Worm (Caenorhabditis elegans) whole organism, L2 larva: ENCODE measurements around the gene sod-5.

ENCODE experiments used
- R02D3.7 ChIP-seq: fragments of 150-350 bp; optimal IDR thresholded peaks from 2 replicates; lab custom pipeline; 2014; ENCODE audit warnings: missing biosample characterization, missing genetic modification characterization
- Y55F3AM.14 ChIP-seq: fragments of 200-800 bp; sonication (Bioruptor generic); optimal IDR thresholded peaks from 2 replicates; lab custom pipeline; 2018; ENCODE audit warnings: mild to moderate bottlenecking, missing genetic modification characterization, missing compliant biosample characterization
- ZK546.5 ChIP-seq: sonication (generic microtip); optimal IDR thresholded peaks from 2 replicates; lab custom pipeline; 2017; ENCODE audit warnings: missing biosample characterization, missing genetic modification characterization
- ama-1 ChIP-seq: fragments of 150-350 bp; optimal IDR thresholded peaks from 2 replicates; lab custom pipeline; 2018; ENCODE audit warnings: inconsistent platforms
- blmp-1 ChIP-seq: sonication (generic microtip); optimal IDR thresholded peaks from 2 replicates; lab custom pipeline; 2017; ENCODE audit warnings: missing genetic modification characterization, mild to moderate bottlenecking, missing compliant biosample characterization, antibody characterized with exemption, moderate library complexity; ENCODE audit not compliant: insufficient read depth
- ceh-16 ChIP-seq: fragments of 150-350 bp; optimal IDR thresholded peaks from 2 replicates; lab custom pipeline; 2014; ENCODE audit warnings: missing biosample characterization, missing genetic modification characterization
- crh-2 ChIP-seq: sonication (generic microtip); optimal IDR thresholded peaks from 2 replicates; lab custom pipeline; 2017; ENCODE audit warnings: missing biosample characterization, missing genetic modification characterization
- dmd-4 ChIP-seq: sonication (generic microtip); optimal IDR thresholded peaks from 2 replicates; lab custom pipeline; 2017; ENCODE audit warnings: missing biosample characterization, missing genetic modification characterization
- egl-27 ChIP-seq: sonication (generic microtip); optimal IDR thresholded peaks from 3 replicates; lab custom pipeline; 2017; ENCODE audit warnings: missing biosample characterization, missing genetic modification reagents, missing genetic modification characterization
- elt-1 ChIP-seq: fragments of 150-350 bp; optimal IDR thresholded peaks from 2 replicates; lab custom pipeline; 2014; ENCODE audit warnings: missing biosample characterization, missing genetic modification characterization
- fos-1 ChIP-seq: fragments of 150-350 bp; optimal IDR thresholded peaks from 2 replicates; lab custom pipeline; 2014; ENCODE audit warnings: missing biosample characterization, missing genetic modification characterization
- gmeb-1 ChIP-seq: fragments of 150-350 bp; optimal IDR thresholded peaks from 2 replicates; lab custom pipeline; 2014; ENCODE audit warnings: missing biosample characterization, missing genetic modification characterization
- lin-11 ChIP-seq: fragments of 150-350 bp; sonication (generic microtip); optimal IDR thresholded peaks from 2 replicates; lab custom pipeline; 2014; ENCODE audit warnings: missing biosample characterization, missing genetic modification characterization, inconsistent platforms, mixed read lengths
- lin-13 ChIP-seq: fragments of 150-350 bp; optimal IDR thresholded peaks from 2 replicates; lab custom pipeline; 2014; ENCODE audit warnings: missing biosample characterization, missing genetic modification reagents, missing genetic modification characterization
- lsy-2 ChIP-seq, 2 experiments: fragments of 150-350 bp in 1 of 2; sonication (generic microtip) in 1 of 2; optimal IDR thresholded peaks; 2 replicates each; lab custom pipeline; 2014 to 2017; ENCODE audit warnings: missing biosample characterization in 2 of 2, missing genetic modification characterization in 2 of 2
- mab-5 ChIP-seq: fragments of 150-350 bp; optimal IDR thresholded peaks from 2 replicates; lab custom pipeline; 2014; ENCODE audit warnings: missing biosample characterization, missing genetic modification characterization
- mbf-1 ChIP-seq: sonication (generic microtip); optimal IDR thresholded peaks from 2 replicates; lab custom pipeline; 2017; ENCODE audit warnings: missing biosample characterization, missing genetic modification characterization
- mdl-1 ChIP-seq, 2 experiments: fragments of 150-350 bp in 1 of 2; sonication (generic microtip) in 1 of 2; optimal IDR thresholded peaks; 2 replicates each; lab custom pipeline; 2017; ENCODE audit warnings: missing biosample characterization in 2 of 2, missing genetic modification characterization in 2 of 2
- nhr-11 ChIP-seq: fragments of 150-350 bp; optimal IDR thresholded peaks from 2 replicates; lab custom pipeline; 2014; ENCODE audit warnings: missing biosample characterization, missing genetic modification characterization
- nhr-129 ChIP-seq: fragments of 150-350 bp; optimal IDR thresholded peaks from 2 replicates; lab custom pipeline; 2014; ENCODE audit warnings: missing biosample characterization, missing genetic modification characterization
- nhr-21 ChIP-seq: fragments of 150-350 bp; optimal IDR thresholded peaks from 2 replicates; lab custom pipeline; 2014; ENCODE audit warnings: missing biosample characterization, missing genetic modification characterization
- nhr-237 ChIP-seq: fragments of 150-350 bp; optimal IDR thresholded peaks from 2 replicates; lab custom pipeline; 2014; ENCODE audit warnings: missing biosample characterization, missing genetic modification characterization
- nhr-6 ChIP-seq: fragments of 150-350 bp; optimal IDR thresholded peaks from 2 replicates; lab custom pipeline; 2014; ENCODE audit warnings: missing biosample characterization, missing genetic modification characterization
- nhr-77 ChIP-seq: fragments of 150-350 bp; optimal IDR thresholded peaks from 2 replicates; lab custom pipeline; 2014; ENCODE audit warnings: missing biosample characterization, missing genetic modification characterization
- sem-4 ChIP-seq: fragments of 150-350 bp; optimal IDR thresholded peaks from 2 replicates; lab custom pipeline; 2014; ENCODE audit warnings: missing biosample characterization, missing genetic modification reagents, missing genetic modification characterization
- skn-1 ChIP-seq: sonication (generic microtip); optimal IDR thresholded peaks from 2 replicates; lab custom pipeline; 2017; ENCODE audit warnings: missing biosample characterization, missing genetic modification characterization
- snpc-4 ChIP-seq: fragments of 150-350 bp; optimal IDR thresholded peaks from 2 replicates; lab custom pipeline; 2014; ENCODE audit warnings: missing biosample characterization, missing genetic modification characterization
- unc-39 ChIP-seq: fragments of 150-350 bp; optimal IDR thresholded peaks from 2 replicates; lab custom pipeline; 2014; ENCODE audit warnings: missing biosample characterization, missing genetic modification characterization
- unc-55 ChIP-seq: fragments of 150-350 bp; sonication (generic microtip); optimal IDR thresholded peaks from 3 replicates; lab custom pipeline; 2014; ENCODE audit warnings: missing biosample characterization, missing genetic modification reagents, missing genetic modification characterization

Gene sod-5

ce11 chrII:4460851-4461250 is 43.4 kb downstream of the sod-5 start, which contains the start of the genes T12C9.7 and vps-18:
Gene T12C9.7, minus strand, starts transcription at chrII:4460951.
Gene vps-18, plus strand, starts transcription at chrII:4461130.
- TF ChIP-seq nhr-11 (tag; lab: Kevin White, UChicago), result no peak
- no peak for TF ChIP-seq lin-13 (GFP tag; lab: Kevin White, UChicago)
- TF ChIP-seq unc-55 (GFP tag; lab: Kevin White, UChicago), result no peak
- no peak for TF ChIP-seq sem-4 (tag; lab: Kevin White, UChicago)
- no peak for TF ChIP-seq blmp-1 (tag; lab: Kevin White, UChicago)
- no peak for TF ChIP-seq ceh-16 (tag; lab: Kevin White, UChicago)
- no peak for TF ChIP-seq nhr-21 (tag; lab: Kevin White, UChicago)
- no peak for TF ChIP-seq ZK546.5 (tag; lab: Kevin White, UChicago)
- TF ChIP-seq mbf-1 (tag; lab: Kevin White, UChicago), result no peak
- TF ChIP-seq elt-1, result no peak
- no peak for TF ChIP-seq nhr-129 (tag; lab: Kevin White, UChicago)
- TF ChIP-seq nhr-77, result no peak
- TF ChIP-seq mdl-1 (tag; optimal IDR thresholded peaks at IDR 0.05; lab: Kevin White, UChicago), result no peak

- TF ChIP-seq nhr-129 (tag; lab: Kevin White, UChicago) (no peak), nhr-11 (tag; lab: Kevin White, UChicago) (no peak), gmeb-1 (tag; lab: Kevin White, UChicago) (no peak), nhr-77 (no peak), unc-39 (tag; lab: Kevin White, UChicago) (no peak), dmd-4 (no peak), Y55F3AM.14 (no peak), lin-13 (GFP tag; lab: Kevin White, UChicago) (no peak), mab-5 (tag; lab: Kevin White, UChicago) (no peak), R02D3.7 (no peak), egl-27 (tag; lab: Kevin White, UChicago) (no peak), nhr-237 (tag; lab: Kevin White, UChicago) (no peak), snpc-4 (tag; lab: Kevin White, UChicago) (no peak), fos-1 (no peak), blmp-1 (tag; lab: Kevin White, UChicago) (no peak), skn-1 (tag; lab: Kevin White, UChicago) (no peak), lin-11 (tag; lab: Kevin White, UChicago) (no peak), lsy-2 (tag; optimal IDR thresholded peaks at IDR 0.05; lab: Kevin White, UChicago) (no peak), mdl-1 (tag; optimal IDR thresholded peaks at IDR 0.05; lab: Kevin White, UChicago) (no peak), ama-1 (lab: Kevin White, UChicago) (no peak)
Observed at ce11 chrII:4462842-4463241, 45.4 kb downstream of the sod-5 start.

ce11 chrII:4467869-4468268 is 50.4 kb downstream of the sod-5 start, which contains the start of gene W06B4.2:
Gene W06B4.2, plus strand, starts transcription at chrII:4468169.
- TF ChIP-seq crh-2 (tag; lab: Kevin White, UChicago), result no peak
- TF ChIP-seq nhr-129 (tag; lab: Kevin White, UChicago), result no peak
- no peak for TF ChIP-seq lin-13 (GFP tag; lab: Kevin White, UChicago)
- no peak for TF ChIP-seq mab-5 (tag; lab: Kevin White, UChicago)
- TF ChIP-seq nhr-77, result no peak
- TF ChIP-seq nhr-6, result no peak
- TF ChIP-seq egl-27 (tag; lab: Kevin White, UChicago), result no peak
- TF ChIP-seq sem-4 (tag; lab: Kevin White, UChicago), result no peak
- no peak for TF ChIP-seq unc-55 (GFP tag; lab: Kevin White, UChicago)
